Fruit fly (Drosophila melanogaster): ENCODE results near the gene Ripalpha.

Gene Ripalpha

DNA sequence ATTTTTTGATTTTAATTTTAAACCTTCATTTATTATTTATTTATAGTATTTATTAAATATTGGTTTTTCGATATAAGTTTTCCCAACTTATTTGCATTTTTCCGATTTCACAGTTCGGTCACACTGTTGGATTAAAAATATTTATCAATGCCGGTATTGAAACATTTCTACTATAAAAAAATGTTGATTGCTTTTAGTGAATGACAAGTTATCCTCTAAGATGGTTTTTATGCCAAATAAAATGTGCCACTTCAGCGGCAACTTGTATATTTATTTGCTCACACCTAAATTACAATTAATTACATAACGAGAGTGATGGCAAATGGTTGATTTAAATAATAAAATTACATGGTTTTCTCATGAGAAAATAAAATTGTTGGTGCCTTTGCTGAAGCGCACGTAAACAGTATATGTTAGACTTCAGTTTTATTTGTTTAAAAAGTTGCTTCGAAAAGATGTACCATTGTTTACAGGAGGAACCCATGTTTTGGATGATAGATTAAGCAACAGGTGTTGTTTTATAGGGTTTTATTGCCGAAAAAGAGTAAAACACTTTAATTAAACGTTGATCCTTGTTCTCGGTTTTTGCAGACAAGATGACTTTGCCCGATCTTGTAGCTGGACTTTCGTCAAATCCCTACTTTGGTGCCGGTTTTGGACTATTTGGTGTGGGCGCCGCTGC is 21.9 kb upstream of the Ripalpha start, which contains the start of gene Bcs1:
TSS of gene Bcs1 (plus strand) at position 108 of the 682 bp plus-strand sequence.
- no peak for TF ChIP-seq CG17801 (GFP tag; optimal IDR thresholded peaks at IDR 0.05; ENCODE audit: partially characterized antibody)

- TF ChIP-seq CG17801 (GFP tag; optimal IDR thresholded peaks at IDR 0.05; ENCODE audit: partially characterized antibody) = no peak
Measured at dm6 chr2L:10221387-10221705, 20.6 kb upstream of the Ripalpha start.

- no peak for TF ChIP-seq CG17801 (GFP tag; optimal IDR thresholded peaks at IDR 0.05; ENCODE audit: partially characterized antibody)
Measured at dm6 chr2L:10220501-10221386, 20.0 kb upstream of the Ripalpha start, which contains the start of the genes Npc1a and Prosalpha6. Gene Npc1a, minus strand, starts transcription at chr2L:10221216. Gene Prosalpha6, plus strand, starts transcription at chr2L:10221351.

- TF ChIP-seq CG17801 (GFP tag; optimal IDR thresholded peaks at IDR 0.05; ENCODE audit: partially characterized antibody) = no peak
Measured at dm6 chr2L:10220010-10220409, 19.2 kb upstream of the Ripalpha start.

dm6 chr2L:10210631-10211557 is 10.1 kb upstream of the Ripalpha start, which contains the start of the genes CG5727 and ath:
Gene CG5727, minus strand, starts transcription at chr2L:10210681.
Gene ath, plus strand, starts transcription at chr2L:10211143.
- no peak for TF ChIP-seq CG17801 (GFP tag; optimal IDR thresholded peaks at IDR 0.05; ENCODE audit: partially characterized antibody)

dm6 chr2L:10208799-10209794 is 8.3 kb upstream of the Ripalpha start, which contains the start of gene CG5731:
Gene CG5731, minus strand, starts transcription at chr2L:10209744.
- no peak for TF ChIP-seq CG17801 (GFP tag; optimal IDR thresholded peaks at IDR 0.05; ENCODE audit: partially characterized antibody)

- no peak for TF ChIP-seq CG17801 (GFP tag; optimal IDR thresholded peaks at IDR 0.05; ENCODE audit: partially characterized antibody)
Measured at dm6 chr2L:10206633-10207162, 5.9 kb upstream of the Ripalpha start, which contains the start of gene Snx17. Gene Snx17, minus strand, starts transcription at chr2L:10206961.

DNA sequence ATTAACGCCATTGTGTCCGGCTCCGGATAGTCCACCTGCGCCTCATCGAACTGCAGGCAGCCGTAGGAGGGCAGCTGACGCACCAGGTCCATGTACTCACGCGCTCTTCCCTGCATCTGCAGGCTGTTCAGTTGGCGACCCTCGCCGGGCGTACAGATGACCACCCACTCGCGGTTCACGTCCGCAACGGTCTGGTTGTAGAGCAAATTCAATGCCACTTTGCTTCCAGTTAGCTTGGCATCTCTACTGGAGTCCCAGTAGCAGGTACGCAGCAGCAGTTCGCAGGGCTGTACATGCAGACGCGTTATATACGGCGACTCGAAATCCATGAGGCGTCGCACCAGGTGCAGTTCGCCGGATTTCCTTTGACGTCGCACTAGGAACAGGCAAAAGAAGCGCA is 5.2 kb upstream of the Ripalpha start:
- TF ChIP-seq CG17801 (GFP tag; optimal IDR thresholded peaks at IDR 0.05; ENCODE audit: partially characterized antibody) = no peak

dm6 chr2L:10203933-10204509 is 3.2 kb upstream of the Ripalpha start, which contains the start of gene CG34159:
Gene CG34159, minus strand, starts transcription at chr2L:10204317.
- TF ChIP-seq CG17801 (GFP tag; optimal IDR thresholded peaks at IDR 0.05; ENCODE audit: partially characterized antibody) = no peak

dm6 chr2L:10201743-10202142 is 969 bp upstream of the Ripalpha start:
- TF ChIP-seq CG17801 (GFP tag; optimal IDR thresholded peaks at IDR 0.05; ENCODE audit: partially characterized antibody) = no peak

dm6 chr2L:10198911-10199310 is 1.9 kb downstream of the Ripalpha start, which contains the start of gene Sur:
Gene Sur, minus strand, starts transcription at chr2L:10199117.
- TF ChIP-seq CG17801 (GFP tag; optimal IDR thresholded peaks at IDR 0.05; ENCODE audit: partially characterized antibody) = no peak

DNA sequence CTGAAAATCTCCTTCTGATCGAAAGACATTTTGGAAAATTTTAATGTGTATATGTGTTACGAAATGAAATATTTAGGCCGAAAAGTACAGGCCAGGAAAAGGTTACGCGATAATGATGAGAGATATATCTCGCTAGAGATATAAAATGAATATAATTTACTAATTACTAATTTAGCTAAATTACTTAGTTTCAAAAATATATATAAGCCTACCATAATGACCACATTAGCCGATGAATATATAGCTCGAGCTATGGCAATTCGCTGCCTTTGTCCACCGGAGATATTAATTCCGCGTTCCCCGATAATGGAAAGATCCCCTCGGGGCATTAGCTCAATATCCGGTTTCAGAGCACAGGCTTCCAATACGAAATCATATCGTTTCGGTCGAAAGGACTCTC is 9.4 kb downstream of the Ripalpha start, which contains the start of gene Fum4:
TSS of gene Fum4 (minus strand) at position 101 of the 400 bp plus-strand sequence.
- TF ChIP-seq CG17801 (GFP tag; optimal IDR thresholded peaks at IDR 0.05; ENCODE audit: partially characterized antibody) = no peak
